Fruit fly (Drosophila melanogaster): Measurements from ENCODE around the gene Pdp1.

Pdp1 gene

DNA sequence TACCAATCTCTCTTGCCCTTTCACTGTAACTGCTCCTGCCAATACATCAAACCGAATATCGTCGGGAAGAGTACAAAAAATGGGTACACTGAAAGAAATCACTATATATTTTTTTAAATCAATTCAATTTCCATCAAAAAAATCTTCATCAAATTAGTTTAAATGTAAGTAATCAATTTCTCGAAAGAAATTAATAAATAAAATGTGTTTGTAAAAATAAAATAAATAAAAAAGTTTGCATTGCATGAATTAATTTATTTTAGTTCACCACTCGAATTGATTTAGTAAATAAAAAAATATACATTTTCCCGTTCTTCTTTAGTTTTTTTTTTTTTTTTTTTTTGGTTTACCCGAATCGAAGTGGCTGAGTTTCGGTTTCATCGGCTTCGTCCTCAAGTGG lies 5.4 kb downstream of the Pdp1 start (continued):
- peak; percentile 52 for TF ChIP-seq phol (tag; optimal IDR thresholded peaks at IDR 0.05)
- TF ChIP-seq ind (GFP tag; optimal IDR thresholded peaks at IDR 0.05) = peak; percentile 25
- TF ChIP-seq Atf-2 (GFP tag; optimal IDR thresholded peaks at IDR 0.05) = no peak
- TF ChIP-seq CG2712 (tag; optimal IDR thresholded peaks at IDR 0.05) = peak; percentile 73
- TF ChIP-seq CG18476 (GFP tag; optimal IDR thresholded peaks at IDR 0.05) = peak; percentile 1
- no peak for TF ChIP-seq disco-r (GFP tag; optimal IDR thresholded peaks at IDR 0.05)
- TF ChIP-seq CG2875 (GFP tag; optimal IDR thresholded peaks at IDR 0.05) = no peak
- peak; percentile 43 for TF ChIP-seq CG30403 (GFP tag; optimal IDR thresholded peaks at IDR 0.05)
- TF ChIP-seq CG13287 (GFP tag; IDR thresholded peaks at IDR 0.05; ENCODE audit: partially characterized antibody) = no peak
- TF ChIP-seq Hr3 (GFP tag; optimal IDR thresholded peaks at IDR 0.05) = peak; percentile 21
- TF ChIP-seq nerfin-2 (GFP tag; IDR thresholded peaks at IDR 0.05; ENCODE audit: partially characterized antibody) = no peak
- no peak for TF ChIP-seq ssp (GFP tag; IDR thresholded peaks at IDR 0.05)
- no peak for TF ChIP-seq CG13123 (GFP tag; optimal IDR thresholded peaks at IDR 0.05)
- no peak for TF ChIP-seq insv (GFP tag; optimal IDR thresholded peaks at IDR 0.05)
- TF ChIP-seq Xbp1 (GFP tag; optimal IDR thresholded peaks at IDR 0.05) = peak; percentile 0
- no peak for TF ChIP-seq seq (GFP tag; IDR thresholded peaks at IDR 0.05)
- no peak for TF ChIP-seq dan (GFP tag; IDR thresholded peaks at IDR 0.05)
- TF ChIP-seq Elba2 (GFP tag; optimal IDR thresholded peaks at IDR 0.05) = no peak
- peak; percentile 57 for TF ChIP-seq Sox102F (GFP tag; optimal IDR thresholded peaks at IDR 0.05)
- peak; percentile 20 for TF ChIP-seq Meics (GFP tag; optimal IDR thresholded peaks at IDR 0.05)
- peak; percentile 53 for TF ChIP-seq CG7556 (GFP tag; optimal IDR thresholded peaks at IDR 0.05)
- peak; percentile 14 for TF ChIP-seq Nf-YB (GFP tag; optimal IDR thresholded peaks at IDR 0.05)
- TF ChIP-seq Lim3 (GFP tag; IDR thresholded peaks at IDR 0.05) = no peak
- peak; percentile 53 for TF ChIP-seq dmrt99B (tag; optimal IDR thresholded peaks at IDR 0.05)
- TF ChIP-seq CG12659 (GFP tag; optimal IDR thresholded peaks at IDR 0.05) = peak; percentile 3
- no peak for TF ChIP-seq Spps (tag; optimal IDR thresholded peaks at IDR 0.05)
- TF ChIP-seq Trl (optimal IDR thresholded peaks at IDR 0.05) = no peak
- no peak for TF ChIP-seq Trl (GFP tag; optimal IDR thresholded peaks at IDR 0.05)
- peak; percentile 24 for TF ChIP-seq CG9727 (GFP tag; optimal IDR thresholded peaks at IDR 0.05)
- peak; percentile 21; the same call in 1 of the 2 replicates for TF ChIP-seq vvl (GFP tag; IDR thresholded peaks at IDR 0.05)
- no peak for TF ChIP-seq Atf3 (GFP tag; optimal IDR thresholded peaks at IDR 0.05)
- peak; percentile 56 for TF ChIP-seq unpg (GFP tag; optimal IDR thresholded peaks at IDR 0.05)
- TF ChIP-seq slbo (GFP tag; IDR thresholded peaks at IDR 0.05) = peak; percentile 58
- TF ChIP-seq lola (GFP tag; optimal IDR thresholded peaks at IDR 0.05) = peak in 1 of 3 experiments; percentile 68
- peak; percentile 45 for TF ChIP-seq PHDP (tag; optimal IDR thresholded peaks at IDR 0.05)
- no peak for TF ChIP-seq CG14667 (GFP tag; IDR thresholded peaks at IDR 0.05)
- no peak for TF ChIP-seq mld (GFP tag; IDR thresholded peaks at IDR 0.05; ENCODE audit: partially characterized antibody)
- TF ChIP-seq da (GFP tag; optimal IDR thresholded peaks at IDR 0.05) = no peak
- peak; percentile 49 for TF ChIP-seq az2 (GFP tag; optimal IDR thresholded peaks at IDR 0.05)
- TF ChIP-seq CG12391 (tag; optimal IDR thresholded peaks at IDR 0.05) = peak; percentile 69
- TF ChIP-seq MTF-1 (GFP tag; optimal IDR thresholded peaks at IDR 0.05; ENCODE audit: borderline replicate concordance) = no peak
- no peak for TF ChIP-seq CG3838 (GFP tag; optimal IDR thresholded peaks at IDR 0.05)
- peak; percentile 47 for TF ChIP-seq CG15696 (tag; optimal IDR thresholded peaks at IDR 0.05)
- TF ChIP-seq CG14441 (GFP tag; IDR thresholded peaks at IDR 0.05) = no peak
- TF ChIP-seq CG17385 (GFP tag; optimal IDR thresholded peaks at IDR 0.05) = peak; percentile 28
- peak in 1 of 2 experiments; percentile 38 for TF ChIP-seq bsh (GFP tag; optimal IDR thresholded peaks at IDR 0.05)
- peak; percentile 38 for TF ChIP-seq Ssrp (tag; optimal IDR thresholded peaks at IDR 0.05)
- TF ChIP-seq CG11247 (GFP tag; IDR thresholded peaks at IDR 0.05) = no peak
- no peak for TF ChIP-seq Scr (GFP tag; IDR thresholded peaks at IDR 0.05; ENCODE audit: partially characterized antibody)
- TF ChIP-seq stc (GFP tag; IDR thresholded peaks at IDR 0.05) = peak; percentile 43; the same call in 1 of the 2 replicates
- 0 out of 2 replicates have a peak, but pooled peaks have one; percentile 10 for TF ChIP-seq ranshi (GFP tag; IDR thresholded peaks at IDR 0.05)
